Worm (Caenorhabditis elegans) whole organism, L1 larva: ENCODE measurements around the gene math-39.

ENCODE experiments used
- C34B4.2 ChIP-seq: sonication (generic microtip); optimal IDR thresholded peaks from 2 replicates; lab custom pipeline; 2017; ENCODE audit warnings: mild to moderate bottlenecking, missing genetic modification characterization, missing compliant biosample characterization
- ama-1 ChIP-seq: fragments of 150-350 bp; optimal IDR thresholded peaks from 2 replicates; lab custom pipeline; 2014
- ces-1 ChIP-seq: fragments of 150-350 bp; optimal IDR thresholded peaks from 2 replicates; lab custom pipeline; 2014; ENCODE audit warnings: missing biosample characterization, missing genetic modification reagents, missing genetic modification characterization
- dpl-1 ChIP-seq, 3 experiments: fragments of 150-350 bp in 2 of 3; sonication (generic microtip) in 1 of 3; optimal IDR thresholded peaks; 2 replicates each; lab custom pipeline; 2014 to 2017; ENCODE audit warnings: missing biosample characterization in 3 of 3, missing genetic modification characterization in 3 of 3, missing genetic modification reagents in 3 of 3
- efl-3 ChIP-seq: fragments of 200-800 bp; sonication (Bioruptor generic); optimal IDR thresholded peaks from 2 replicates; lab custom pipeline; 2018; ENCODE audit warnings: mild to moderate bottlenecking, missing genetic modification characterization, missing compliant biosample characterization
- fos-1 ChIP-seq: fragments of 150-350 bp; optimal IDR thresholded peaks from 2 replicates; lab custom pipeline; 2014; ENCODE audit warnings: missing biosample characterization, missing genetic modification characterization
- lin-35 ChIP-seq, 2 experiments: fragments of 150-350 bp; optimal IDR thresholded peaks; 2 replicates each; lab custom pipeline; 2014; ENCODE audit warnings: missing biosample characterization in 2 of 2, missing genetic modification characterization in 2 of 2, missing genetic modification reagents in 2 of 2
- skn-1 ChIP-seq: fragments of 150-350 bp; optimal IDR thresholded peaks from 2 replicates; lab custom pipeline; 2014; ENCODE audit warnings: missing biosample characterization, missing genetic modification characterization
- snpc-4 ChIP-seq: fragments of 150-350 bp; optimal IDR thresholded peaks from 2 replicates; lab custom pipeline; 2014; ENCODE audit warnings: missing biosample characterization, missing genetic modification characterization
- sptf-1 ChIP-seq: fragments of 150-350 bp; optimal IDR thresholded peaks from 2 replicates; lab custom pipeline; 2014; ENCODE audit warnings: missing biosample characterization, missing genetic modification characterization

- TF ChIP-seq lin-35 (GFP tag; optimal IDR thresholded peaks at IDR 0.05; lab: Kevin White, UChicago) (peak in 1 of 2 experiments; percentile 34), fos-1 (tag; lab: Kevin White, UChicago) (no peak), ama-1 (lab: Kevin White, UChicago) (no peak), skn-1 (tag; lab: Kevin White, UChicago) (no peak), dpl-1 (GFP tag; optimal IDR thresholded peaks at IDR 0.05; lab: Kevin White, UChicago) (no peak), ces-1 (no peak), sptf-1 (no peak), C34B4.2 (tag; lab: Kevin White, UChicago) (no peak), efl-3 (GFP tag; lab: Kevin White, UChicago) (no peak), snpc-4 (no peak)
Measured at ce11 chrII:1842894-1843293, 10.8 kb downstream of the math-39 start, which contains the start of the genes C52E2.5 and C52E2.4.
